Worm (Caenorhabditis elegans): Measurements from ENCODE around the gene fbxa-10.

Gene fbxa-10

DNA sequence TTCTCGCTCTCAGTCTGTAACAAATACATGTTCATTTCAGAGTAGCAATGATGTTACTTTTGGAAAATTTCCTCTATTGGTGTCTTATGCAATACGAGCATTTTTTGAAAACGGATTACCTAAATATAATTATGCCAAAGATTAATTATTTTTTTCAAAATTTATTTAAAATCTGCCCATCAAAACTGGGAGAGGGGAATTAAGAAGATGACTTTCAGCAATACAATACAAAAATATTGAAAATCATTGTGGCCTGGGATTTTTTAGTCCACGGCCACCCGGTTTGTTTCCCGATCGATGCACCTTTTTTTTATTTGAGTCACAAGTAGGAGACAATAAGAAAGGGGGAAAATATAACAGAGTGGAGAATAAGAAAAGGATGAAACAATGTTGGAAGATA is 14.2 kb upstream of the fbxa-10 start, which contains the start of gene fbxa-56:
TSS of gene fbxa-56 (minus strand) at position 101 of the 400 bp plus-strand sequence.
- TF ChIP-seq nhr-28 (tag; optimal IDR thresholded peaks at IDR 0.05): no peak
- no peak for TF ChIP-seq nhr-237 (tag; optimal IDR thresholded peaks at IDR 0.05)
- no peak for TF ChIP-seq cnd-1 (tag; optimal IDR thresholded peaks at IDR 0.05)

DNA sequence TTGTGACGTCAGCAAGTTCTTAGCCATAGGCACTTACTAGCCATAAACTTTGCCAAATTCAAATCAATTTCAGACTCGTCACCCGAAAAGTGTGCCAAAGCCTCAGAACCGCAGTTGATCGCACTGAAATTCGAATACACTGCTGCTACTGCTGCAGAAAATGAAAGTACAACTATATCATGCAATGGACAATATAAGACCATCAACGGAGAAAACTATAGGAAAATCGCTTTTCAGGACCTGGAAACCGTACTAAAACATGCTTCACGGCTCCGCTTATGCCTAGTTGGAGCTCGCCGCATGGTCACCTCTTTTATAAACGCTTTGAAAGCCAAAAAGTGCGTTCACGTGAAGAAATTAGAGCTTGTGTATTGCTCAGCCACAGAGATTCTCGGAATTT is 13.6 kb upstream of the fbxa-10 start, which contains the start of gene fbxa-22:
TSS of gene fbxa-22 (plus strand) at position 301 of the 400 bp plus-strand sequence.
- TF ChIP-seq nhr-12 (tag; optimal IDR thresholded peaks at IDR 0.05): no peak
- no peak for TF ChIP-seq ham-2 (GFP tag; optimal IDR thresholded peaks at IDR 0.05)
- TF ChIP-seq M03D4.4 (tag; optimal IDR thresholded peaks at IDR 0.05): no peak
- TF ChIP-seq ceh-43 (GFP tag; optimal IDR thresholded peaks at IDR 0.05): no peak
- TF ChIP-seq drap-1 (GFP tag; optimal IDR thresholded peaks at IDR 0.05): no peak
- no peak for TF ChIP-seq ceh-83 (GFP tag; optimal IDR thresholded peaks at IDR 0.05)
- no peak for TF ChIP-seq cnd-1 (tag; optimal IDR thresholded peaks at IDR 0.05)
- no peak for TF ChIP-seq nhr-2 (tag; optimal IDR thresholded peaks at IDR 0.05)

DNA sequence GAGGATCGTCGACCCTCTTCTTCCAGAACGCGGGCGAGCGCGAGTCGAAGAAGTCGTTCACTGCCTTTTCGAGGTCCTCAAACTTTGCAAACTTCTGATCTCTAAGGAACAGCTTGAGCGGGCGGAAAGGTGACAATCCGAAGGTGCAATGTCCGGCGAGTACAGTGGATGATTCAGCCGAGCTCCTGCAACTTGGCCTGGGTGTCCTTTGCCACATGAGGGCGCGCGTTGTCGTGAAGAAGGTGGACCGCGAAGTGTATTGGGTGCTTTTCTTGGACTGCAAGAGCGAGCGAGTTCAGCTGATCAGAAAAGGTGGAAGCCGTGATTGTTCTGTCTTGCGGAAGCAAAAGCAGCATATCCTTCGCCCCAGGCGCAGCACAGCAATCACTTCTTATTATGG is 10.2 kb upstream of the fbxa-10 start:
- TF ChIP-seq snpc-4 (tag; optimal IDR thresholded peaks at IDR 0.05) (no peak), cnd-1 (tag; optimal IDR thresholded peaks at IDR 0.05) (no peak)

DNA sequence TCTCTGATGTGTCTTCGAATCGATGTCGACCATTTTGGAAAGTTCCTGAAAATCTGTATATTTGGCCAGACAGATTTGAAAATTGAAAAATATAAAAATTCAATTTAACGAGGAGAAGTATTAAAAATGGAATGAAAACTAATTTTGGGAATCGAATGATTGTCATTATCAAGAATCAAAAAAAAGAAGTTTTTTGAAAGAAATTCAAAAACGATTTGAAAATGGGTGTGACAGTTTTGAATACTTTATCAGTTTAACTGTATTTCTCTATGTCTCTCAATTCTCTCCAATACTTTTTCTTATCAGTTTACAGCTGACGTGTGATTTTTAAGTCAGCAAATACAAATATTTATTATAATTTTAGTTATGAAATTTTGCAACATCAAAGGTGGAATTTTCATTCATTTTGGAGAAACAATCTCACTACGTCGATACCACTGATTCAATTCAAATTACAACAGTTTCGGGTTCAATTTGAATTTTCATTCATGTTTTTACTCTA is 8.7 kb upstream of the fbxa-10 start, which contains the start of gene fbxa-59:
TSS of gene fbxa-59 (minus strand) at position 51 of the 502 bp plus-strand sequence.
- no peak for TF ChIP-seq sptf-1 (tag; optimal IDR thresholded peaks at IDR 0.05)
- no peak for TF ChIP-seq hlh-1 (tag; optimal IDR thresholded peaks at IDR 0.05)
- no peak for TF ChIP-seq lsy-2 (tag; optimal IDR thresholded peaks at IDR 0.05)

DNA sequence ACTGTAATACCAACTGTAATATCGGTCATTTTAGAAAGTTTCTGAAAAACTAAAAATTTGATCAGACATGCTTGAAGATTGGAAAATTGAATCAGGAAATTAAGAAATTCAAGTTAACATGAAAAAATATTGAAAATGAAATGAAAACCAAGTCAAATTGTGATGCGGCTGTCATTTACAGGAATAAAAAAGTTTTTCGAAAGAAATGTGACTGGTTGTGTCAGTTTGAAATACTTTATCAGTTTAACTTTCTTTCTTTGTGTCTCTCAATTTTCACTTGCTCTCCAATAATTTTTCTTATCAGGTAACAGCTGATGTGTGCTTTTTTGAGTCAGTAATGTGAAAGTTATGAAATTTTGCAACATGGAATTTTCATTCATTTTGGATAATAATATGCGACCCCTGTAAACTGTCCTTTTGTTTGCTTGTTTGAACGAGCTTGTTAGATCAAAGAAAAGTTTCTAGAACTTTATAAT is 5.9 kb upstream of the fbxa-10 start, which contains the start of gene fbxa-60:
TSS of gene fbxa-60 (minus strand) at position 51 of the 476 bp plus-strand sequence.
- no peak for TF ChIP-seq ceh-83 (GFP tag; optimal IDR thresholded peaks at IDR 0.05)
- TF ChIP-seq mls-2 (tag; optimal IDR thresholded peaks at IDR 0.05): no peak
- TF ChIP-seq mab-5 (tag; optimal IDR thresholded peaks at IDR 0.05): no peak
- no peak for TF ChIP-seq lsy-2 (tag; optimal IDR thresholded peaks at IDR 0.05)
- no peak for TF ChIP-seq ceh-39 (tag; optimal IDR thresholded peaks at IDR 0.05)
- TF ChIP-seq unc-39 (tag; optimal IDR thresholded peaks at IDR 0.05): no peak
- TF ChIP-seq nhr-28 (tag; optimal IDR thresholded peaks at IDR 0.05): no peak
- no peak for TF ChIP-seq M03D4.4 (tag; optimal IDR thresholded peaks at IDR 0.05)

DNA sequence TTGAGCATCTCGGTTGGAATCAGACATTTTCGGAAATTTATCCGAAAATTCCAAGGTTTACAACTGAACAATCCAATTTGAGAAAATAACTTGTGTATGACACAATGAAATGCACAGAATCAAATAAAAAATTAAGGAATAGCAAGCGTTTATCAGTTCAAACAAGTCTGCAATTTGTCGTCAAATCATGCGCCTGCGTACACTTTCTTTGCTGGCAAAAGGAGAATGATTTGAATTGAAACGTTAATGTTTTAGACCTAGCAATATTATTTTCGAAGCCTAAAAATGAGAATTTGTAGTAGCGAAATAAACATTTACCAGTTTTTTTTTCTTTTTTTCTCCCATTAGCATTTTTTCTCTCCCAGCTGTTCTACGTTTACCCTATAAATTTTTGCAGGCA is 1.7 kb upstream of the fbxa-10 start, which contains the start of the genes fbxa-67 and fbxa-11:
TSS of gene fbxa-67 (minus strand) at position 199 of the 400 bp plus-strand sequence.
TSS of gene fbxa-11 (plus strand) at position 398 of the 400 bp plus-strand sequence.
- TF ChIP-seq sem-2 (GFP tag; optimal IDR thresholded peaks at IDR 0.05): no peak
- no peak for TF ChIP-seq ceh-43 (GFP tag; optimal IDR thresholded peaks at IDR 0.05)
- no peak for TF ChIP-seq tbx-8 (GFP tag; optimal IDR thresholded peaks at IDR 0.05)
- TF ChIP-seq sptf-1 (tag; optimal IDR thresholded peaks at IDR 0.05): no peak
- peak; percentile 11 for TF ChIP-seq ces-1 (GFP tag; optimal IDR thresholded peaks at IDR 0.05)

DNA sequence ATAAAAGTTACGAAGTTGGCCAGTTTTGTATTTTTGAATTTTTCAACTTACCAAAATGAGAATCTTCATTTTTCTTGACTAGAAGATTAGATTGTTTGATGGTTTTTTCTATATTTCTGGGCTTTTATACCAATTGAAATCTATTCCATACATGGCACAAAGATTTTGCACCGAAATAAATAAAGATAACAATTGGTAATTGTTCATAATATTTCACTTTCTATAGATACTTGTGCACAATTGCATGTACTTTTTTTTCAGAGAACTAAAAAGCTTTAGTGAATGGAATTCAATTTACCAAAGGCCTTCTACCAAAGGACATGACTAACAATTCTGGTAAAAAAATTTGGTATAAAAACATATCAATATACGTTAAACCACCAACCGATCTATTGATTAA is 2.4 kb downstream of the fbxa-10 start, which contains the start of the genes T12B5.15 and T12B5.14:
TSS of gene T12B5.15 (minus strand) at position 101 of the 400 bp plus-strand sequence.
TSS of gene T12B5.14 (plus strand) at position 321 of the 400 bp plus-strand sequence.
- TF ChIP-seq mab-5 (tag; optimal IDR thresholded peaks at IDR 0.05) (no peak), cnd-1 (tag; optimal IDR thresholded peaks at IDR 0.05) (no peak), drap-1 (GFP tag; optimal IDR thresholded peaks at IDR 0.05) (no peak), unc-39 (tag; optimal IDR thresholded peaks at IDR 0.05) (no peak), flh-1 (GFP tag; optimal IDR thresholded peaks at IDR 0.05) (no peak), nhr-28 (tag; optimal IDR thresholded peaks at IDR 0.05) (no peak), mls-2 (tag; optimal IDR thresholded peaks at IDR 0.05) (no peak), snpc-4 (tag; optimal IDR thresholded peaks at IDR 0.05) (no peak), sem-2 (GFP tag; optimal IDR thresholded peaks at IDR 0.05) (no peak), ceh-83 (GFP tag; optimal IDR thresholded peaks at IDR 0.05) (no peak), zip-8 (tag; optimal IDR thresholded peaks at IDR 0.05) (no peak), blmp-1 (tag; optimal IDR thresholded peaks at IDR 0.05) (no peak), lin-13 (tag; optimal IDR thresholded peaks at IDR 0.05) (no peak), nhr-12 (tag; optimal IDR thresholded peaks at IDR 0.05) (no peak)

Data from whole organism, mixed stage, embryonic.